Fruit fly (Drosophila melanogaster): ENCODE data around the gene Nf-YC.

- TF ChIP-seq h (GFP tag; optimal IDR thresholded peaks at IDR 0.05) = no peak
- no peak for TF ChIP-seq sage (GFP tag; optimal IDR thresholded peaks at IDR 0.05)
- no peak for TF ChIP-seq dl (GFP tag; optimal IDR thresholded peaks at IDR 0.05; ENCODE audit: insufficient read depth in 1 of 2, partially characterized antibody in 2 of 2)
- no peak for TF ChIP-seq dmrt93B (GFP tag; optimal IDR thresholded peaks at IDR 0.05)
- TF ChIP-seq N (GFP tag; optimal IDR thresholded peaks at IDR 0.05) = no peak
- no peak for TF ChIP-seq HLH106 (tag; optimal IDR thresholded peaks at IDR 0.05)
- TF ChIP-seq Hr83 (GFP tag; optimal IDR thresholded peaks at IDR 0.05; ENCODE audit: poor library complexity, severe bottlenecking) = no peak
- no peak for TF ChIP-seq jim (GFP tag; optimal IDR thresholded peaks at IDR 0.05)
Measured at dm6 chrX:6866040-6866439, 45.3 kb upstream of the Nf-YC start.

All from whole organism, wandering third instar larva.